Fruit fly (Drosophila melanogaster) whole organism, embryonic: Measurements from ENCODE around the gene CG6656.

ENCODE experiments used
- CG1024 ChIP-seq: fragments of 200-800 bp; sonication (Bioruptor generic); IDR thresholded peaks from 2 replicates; pipeline ENCODE4 v1.3.6; 2022; ENCODE audit warnings: missing biosample characterization, missing genetic modification characterization
- CG10366 ChIP-seq: fragments of 200-800 bp; sonication (Bioruptor generic); IDR thresholded peaks from 2 replicates; pipeline ENCODE4 v1.3.6; 2022; ENCODE audit warnings: missing biosample characterization, missing genetic modification characterization
- CG11504 ChIP-seq: fragments of 200-800 bp; sonication (Bioruptor generic); optimal IDR thresholded peaks from 3 replicates; lab custom pipeline; 2019; ENCODE audit warnings: missing biosample characterization, mild to moderate bottlenecking, missing genetic modification characterization, moderate library complexity
- CG11695 ChIP-seq: fragments of 200-800 bp; sonication (Bioruptor generic); IDR thresholded peaks from 3 replicates; pipeline ENCODE4 v1.3.6; 2022; ENCODE audit warnings: missing biosample characterization, missing genetic modification characterization
- CG1233 ChIP-seq: fragments of 200-800 bp; sonication (Bioruptor generic); optimal IDR thresholded peaks from 4 replicates; lab custom pipeline; 2018; ENCODE audit warnings: missing biosample characterization, mild to moderate bottlenecking, missing genetic modification characterization
- CG12391 ChIP-seq: fragments of 200-800 bp; sonication (Bioruptor generic); optimal IDR thresholded peaks from 3 replicates; lab custom pipeline; 2018; ENCODE audit warnings: missing biosample characterization, mild to moderate bottlenecking, missing genetic modification characterization, moderate library complexity
- CG14441 ChIP-seq: fragments of 200-800 bp; sonication (Bioruptor generic); IDR thresholded peaks from 2 replicates; pipeline ENCODE4 v1.3.6; 2022; ENCODE audit warnings: missing biosample characterization, missing genetic modification characterization
- CG15514 ChIP-seq: fragments of 200-800 bp; sonication (Bioruptor generic); optimal IDR thresholded peaks from 3 replicates; lab custom pipeline; 2017; ENCODE audit warnings: missing biosample characterization, missing genetic modification characterization, mild to moderate bottlenecking, moderate library complexity, missing genetic modification reagents
- CG1602 ChIP-seq: fragments of 200-800 bp; sonication (Bioruptor generic); optimal IDR thresholded peaks from 3 replicates; lab custom pipeline; 2016; ENCODE audit warnings: missing biosample characterization, missing genetic modification characterization
- CG17385 ChIP-seq: fragments of 200-800 bp; sonication (Bioruptor generic); optimal IDR thresholded peaks from 3 replicates; lab custom pipeline; 2018; ENCODE audit warnings: missing biosample characterization, mild to moderate bottlenecking, missing genetic modification characterization
- CG18262 ChIP-seq: fragments of 200-800 bp; optimal IDR thresholded peaks from 3 replicates; lab custom pipeline; 2019; ENCODE audit warnings: missing biosample characterization, mild to moderate bottlenecking, missing genetic modification characterization, moderate library complexity
- CG18619 ChIP-seq: fragments of 200-800 bp; sonication (Bioruptor generic); optimal IDR thresholded peaks from 3 replicates; lab custom pipeline; 2017; ENCODE audit warnings: missing biosample characterization, mild to moderate bottlenecking, missing genetic modification characterization
- CG2129 ChIP-seq: fragments of 200-800 bp; sonication (Bioruptor generic); IDR thresholded peaks from 2 replicates; pipeline ENCODE4 v1.3.6; 2022; ENCODE audit warnings: missing biosample characterization, missing genetic modification characterization; ENCODE audit not compliant: partially characterized antibody
- CG2678 ChIP-seq: fragments of 200-800 bp; sonication (Bioruptor generic); optimal IDR thresholded peaks from 3 replicates; lab custom pipeline; 2019; ENCODE audit warnings: missing biosample characterization, mild to moderate bottlenecking, missing genetic modification characterization, moderate library complexity
- CG32772 ChIP-seq: fragments of 200-800 bp; sonication (Bioruptor generic); IDR thresholded peaks from 2 replicates; pipeline ENCODE4 v1.3.6; 2022; ENCODE audit warnings: missing biosample characterization, missing genetic modification characterization
- CG3838 ChIP-seq: fragments of 200-800 bp; sonication (Bioruptor generic); optimal IDR thresholded peaks from 3 replicates; lab custom pipeline; 2016; ENCODE audit warnings: missing biosample characterization, missing genetic modification characterization
- CG6683 ChIP-seq: fragments of 200-800 bp; sonication (Bioruptor generic); optimal IDR thresholded peaks from 2 replicates; lab custom pipeline; 2017; ENCODE audit warnings: missing biosample characterization, mild to moderate bottlenecking, missing genetic modification characterization, missing genetic modification reagents
- CG7556 ChIP-seq: fragments of 200-800 bp; sonication (Bioruptor generic); optimal IDR thresholded peaks from 2 replicates; lab custom pipeline; 2017; ENCODE audit warnings: missing biosample characterization, mild to moderate bottlenecking, missing genetic modification characterization
- CG7839 ChIP-seq: fragments of 200-800 bp; sonication (Bioruptor generic); optimal IDR thresholded peaks from 3 replicates; lab custom pipeline; 2018; ENCODE audit warnings: missing biosample characterization, mild to moderate bottlenecking, missing genetic modification characterization, moderate library complexity
- CG8388 ChIP-seq: fragments of 200-800 bp; sonication (Bioruptor generic); optimal IDR thresholded peaks from 2 replicates; lab custom pipeline; 2019; ENCODE audit warnings: missing biosample characterization, mild to moderate bottlenecking, missing genetic modification characterization, moderate library complexity
- CG8944 ChIP-seq: fragments of 200-800 bp; sonication (Bioruptor generic); optimal IDR thresholded peaks from 3 replicates; lab custom pipeline; 2016; ENCODE audit warnings: missing biosample characterization, missing genetic modification characterization
- D ChIP-seq, 2 experiments: fragments of 200-800 bp in 1 of 2; fragments of >200 bp in 1 of 2; sonication (Bioruptor generic) in 1 of 2; optimal IDR thresholded peaks; 2 replicates in 1 of 2; 3 replicates in 1 of 2; lab custom pipeline; 2017; ENCODE audit warnings: mild to moderate bottlenecking in 1 of 2, missing biosample characterization in 1 of 2, missing genetic modification characterization in 1 of 2, missing genetic modification reagents in 1 of 2
- HLH54F ChIP-seq: fragments of 200-800 bp; sonication (Bioruptor generic); optimal IDR thresholded peaks from 3 replicates; lab custom pipeline; 2016; ENCODE audit warnings: missing biosample characterization, missing genetic modification characterization
- Hr78 ChIP-seq, 2 experiments: fragments of 200-800 bp in 1 of 2; fragments of >200 bp in 1 of 2; sonication (Bioruptor generic) in 1 of 2; optimal IDR thresholded peaks; 2 replicates each; lab custom pipeline; 2017 to 2019; ENCODE audit warnings: missing biosample characterization in 2 of 2, missing genetic modification characterization in 2 of 2, mild to moderate bottlenecking in 1 of 2, moderate library complexity in 1 of 2
- MBD-R2 ChIP-seq: fragments of 200-800 bp; sonication (Bioruptor generic); IDR thresholded peaks from 2 replicates; pipeline ENCODE4 v1.3.6; 2022; ENCODE audit warnings: missing biosample characterization, missing genetic modification characterization
- Mes4 ChIP-seq: fragments of 200-800 bp; sonication (Bioruptor generic); optimal IDR thresholded peaks from 2 replicates; lab custom pipeline; 2016; ENCODE audit warnings: missing biosample characterization, missing genetic modification characterization
- NC2β ChIP-seq: fragments of 200-800 bp; sonication (Bioruptor generic); optimal IDR thresholded peaks from 2 replicates; lab custom pipeline; 2016; ENCODE audit warnings: missing biosample characterization, missing genetic modification characterization
- Opbp ChIP-seq: fragments of 200-800 bp; sonication (Bioruptor generic); IDR thresholded peaks from 3 replicates; pipeline ENCODE4 v1.3.6; 2022; ENCODE audit warnings: missing biosample characterization, missing genetic modification characterization; ENCODE audit not compliant: partially characterized antibody
- Rx ChIP-seq: fragments of 200-800 bp; sonication (Bioruptor generic); IDR thresholded peaks from 2 replicates; pipeline ENCODE4 v1.3.6; 2022; ENCODE audit warnings: missing biosample characterization, missing genetic modification characterization
- Spps ChIP-seq: fragments of 200-800 bp; sonication (Bioruptor generic); optimal IDR thresholded peaks from 2 replicates; lab custom pipeline; 2018; ENCODE audit warnings: missing biosample characterization, mild to moderate bottlenecking, missing genetic modification characterization
- Stat92E ChIP-seq, 3 experiments: fragments of >200 bp in 2 of 3; fragments of 200-800 bp in 1 of 3; sonication (Bioruptor generic) in 1 of 3; optimal IDR thresholded peaks; 2 replicates each; lab custom pipeline; 2017 to 2019; ENCODE audit warnings: missing biosample characterization in 3 of 3, missing genetic modification characterization in 3 of 3, mild to moderate bottlenecking in 1 of 3, moderate library complexity in 1 of 3
- Usf ChIP-seq: fragments of 200-800 bp; sonication (Bioruptor generic); optimal IDR thresholded peaks from 2 replicates; lab custom pipeline; 2017; ENCODE audit warnings: missing genotype, missing biosample characterization, missing genetic modification characterization
- ase ChIP-seq: fragments of 200-800 bp; sonication (Bioruptor generic); IDR thresholded peaks from 3 replicates; pipeline ENCODE4 v1.3.6; 2022; ENCODE audit warnings: missing biosample characterization, missing genetic modification characterization
- bowl ChIP-seq: fragments of 200-800 bp; sonication (Bioruptor generic); IDR thresholded peaks from 2 replicates; pipeline ENCODE4 v1.3.6; 2022; ENCODE audit warnings: missing biosample characterization, missing genetic modification characterization
- corto ChIP-seq: fragments of 200-800 bp; sonication (Bioruptor generic); optimal IDR thresholded peaks from 2 replicates; lab custom pipeline; 2016; ENCODE audit warnings: missing biosample characterization, mild to moderate bottlenecking, missing genetic modification characterization, moderate library complexity
- crc ChIP-seq: fragments of 200-800 bp; sonication (Bioruptor generic); optimal IDR thresholded peaks from 2 replicates; lab custom pipeline; 2016; ENCODE audit warnings: missing biosample characterization, missing genetic modification characterization
- cwo ChIP-seq: fragments of 200-800 bp; sonication (Bioruptor generic); optimal IDR thresholded peaks from 3 replicates; lab custom pipeline; 2017; ENCODE audit warnings: missing biosample characterization, missing genetic modification characterization, mild to moderate bottlenecking, moderate library complexity, missing genetic modification reagents
- dmrt11E ChIP-seq: fragments of 200-800 bp; sonication (Bioruptor generic); optimal IDR thresholded peaks from 3 replicates; lab custom pipeline; 2018; ENCODE audit warnings: missing biosample characterization, mild to moderate bottlenecking, missing genetic modification characterization, moderate library complexity
- ftz-f1 ChIP-seq: fragments of 200-800 bp; sonication (Bioruptor generic); optimal IDR thresholded peaks from 2 replicates; lab custom pipeline; 2016; ENCODE audit warnings: missing biosample characterization, missing genetic modification characterization
- gce ChIP-seq: fragments of 200-800 bp; sonication (Bioruptor generic); IDR thresholded peaks from 3 replicates; pipeline ENCODE4 v1.3.6; 2022; ENCODE audit warnings: missing biosample characterization, missing genetic modification characterization
- lov ChIP-seq, 2 experiments: fragments of 200-800 bp in 1 of 2; fragments of >200 bp in 1 of 2; sonication (Bioruptor generic) in 1 of 2; IDR thresholded peaks in 1 of 2; optimal IDR thresholded peaks in 1 of 2; 2 replicates in 1 of 2; 3 replicates in 1 of 2; pipeline versions ENCODE4 v1.3.6 to Lab custom; 2017 to 2022; ENCODE audit warnings: missing biosample characterization in 1 of 2, missing genetic modification characterization in 1 of 2
- odd ChIP-seq: fragments of 200-800 bp; sonication (Bioruptor generic); optimal IDR thresholded peaks from 2 replicates; lab custom pipeline; 2017; ENCODE audit warnings: missing biosample characterization, mild to moderate bottlenecking, missing genetic modification characterization
- onecut ChIP-seq: fragments of 200-800 bp; sonication (Bioruptor generic); IDR thresholded peaks from 2 replicates; pipeline ENCODE4 v1.3.6; 2022; ENCODE audit warnings: missing biosample characterization, missing genetic modification characterization
- sd ChIP-seq: fragments of 200-800 bp; sonication (Bioruptor generic); optimal IDR thresholded peaks from 3 replicates; lab custom pipeline; 2018; ENCODE audit warnings: missing biosample characterization, mild to moderate bottlenecking, missing genetic modification characterization, moderate library complexity
- sens ChIP-seq: fragments of 200-800 bp; sonication (Bioruptor generic); peaks from one replicate; lab custom pipeline; 2016; ENCODE audit warnings: missing biosample characterization, missing genetic modification characterization
- sug ChIP-seq: fragments of 200-800 bp; optimal IDR thresholded peaks from 2 replicates; lab custom pipeline; 2019; ENCODE audit warnings: missing biosample characterization, mild to moderate bottlenecking, missing genetic modification characterization, moderate library complexity
- twi ChIP-seq: fragments of 200-800 bp; optimal IDR thresholded peaks from 2 replicates; lab custom pipeline; 2019; ENCODE audit warnings: missing biosample characterization, mild to moderate bottlenecking, missing genetic modification characterization, moderate library complexity
- vnd ChIP-seq: fragments of 200-800 bp; sonication (Bioruptor generic); IDR thresholded peaks from 3 replicates; pipeline ENCODE4 v1.3.6; 2022; ENCODE audit warnings: missing biosample characterization, missing genetic modification characterization; ENCODE audit not compliant: partially characterized antibody

Gene CG6656

dm6 chr3R:21835388-21836200 is 39.5 kb upstream of the CG6656 start (continued):
- TF ChIP-seq CG12391 (tag; lab: Kevin White, UChicago) (peak; percentile 24), corto (GFP tag; lab: Kevin White, UChicago) (no peak), sug (tag; lab: Kevin White, UChicago) (peak; percentile 72), CG8944 (GFP tag; lab: Kevin White, UChicago) (no peak), CG8388 (peak; percentile 1), CG10366 (GFP tag; lab: Robert Waterston, UW) (no peak), ase (no peak), Mes4 (GFP tag; lab: Kevin White, UChicago) (no peak), sens (GFP tag; lab: Kevin White, UChicago) (peak; percentile 91), CG18262 (peak; percentile 29), CG3838 (peak; percentile 29), gce (GFP tag; lab: Robert Waterston, UW) (0 out of 3 replicates have a peak, but pooled peaks have one; percentile 10), twi (tag; lab: Kevin White, UChicago) (peak; percentile 33), dmrt11E (tag; lab: Kevin White, UChicago) (peak; percentile 65), onecut (GFP tag; lab: Robert Waterston, UW) (no peak), Hr78 (GFP tag; optimal IDR thresholded peaks at IDR 0.05; lab: Kevin White, UChicago) (peak in 1 of 2 experiments; percentile 88), CG2129 (GFP tag; lab: Robert Waterston, UW) (no peak), CG15514 (GFP tag; lab: Kevin White, UChicago) (no peak), CG2678 (tag; lab: Kevin White, UChicago) (peak; percentile 0), Spps (tag; lab: Kevin White, UChicago) (peak; percentile 18), odd (GFP tag; lab: Kevin White, UChicago) (peak; percentile 39), lov (optimal IDR thresholded peaks at IDR 0.05; lab: Kevin White, UChicago) (no peak), lov (GFP tag; IDR thresholded peaks at IDR 0.05; lab: Robert Waterston, UW) (0 out of 3 replicates have a peak, but pooled peaks have one; percentile 32), CG7556 (GFP tag; lab: Kevin White, UChicago) (peak; percentile 5), Stat92E (GFP tag; optimal IDR thresholded peaks at IDR 0.05; lab: Kevin White, UChicago) (no peak), CG1602 (GFP tag; lab: Kevin White, UChicago) (peak; percentile 11), ftz-f1 (GFP tag; lab: Kevin White, UChicago) (peak; percentile 39), Usf (GFP tag; lab: Kevin White, UChicago) (no peak), vnd (GFP tag; lab: Robert Waterston, UW) (no peak), sd (tag; lab: Kevin White, UChicago) (peak; percentile 35), CG1024 (GFP tag; lab: Robert Waterston, UW) (no peak), CG11695 (GFP tag; lab: Robert Waterston, UW) (0 out of 3 replicates have a peak, but pooled peaks have one; percentile 6), CG11504 (tag; lab: Kevin White, UChicago) (peak; percentile 26), Opbp (no peak), cwo (GFP tag; lab: Kevin White, UChicago) (peak; percentile 88), NC2β (GFP tag; lab: Kevin White, UChicago) (no peak)

dm6 chr3R:21836201-21836504 is 38.9 kb upstream of the CG6656 start:
- TF ChIP-seq CG6683 (GFP tag; lab: Kevin White, UChicago) (no peak), MBD-R2 (GFP tag; lab: Robert Waterston, UW) (no peak), D (optimal IDR thresholded peaks at IDR 0.05; lab: Kevin White, UChicago) (no peak), D (GFP tag; optimal IDR thresholded peaks at IDR 0.05; lab: Kevin White, UChicago) (no peak), CG17385 (GFP tag; lab: Kevin White, UChicago) (no peak), CG18619 (peak; percentile 6), Rx (GFP tag; lab: Robert Waterston, UW) (no peak), crc (no peak), CG1233 (GFP tag; lab: Kevin White, UChicago) (no peak), CG14441 (peak; percentile 66), HLH54F (no peak), CG7839 (tag; lab: Kevin White, UChicago) (peak; percentile 2), CG32772 (GFP tag; lab: Robert Waterston, UW) (no peak; the same call in 1 of the 2 replicates), bowl (GFP tag; lab: Robert Waterston, UW) (no peak)
